Worm (Caenorhabditis elegans): ENCODE measurements around the gene T25C12.3.
A peak's percentile ranks its signal among the peaks of the same experiment; 100 is the strongest.

The T25C12.3 gene

DNA sequence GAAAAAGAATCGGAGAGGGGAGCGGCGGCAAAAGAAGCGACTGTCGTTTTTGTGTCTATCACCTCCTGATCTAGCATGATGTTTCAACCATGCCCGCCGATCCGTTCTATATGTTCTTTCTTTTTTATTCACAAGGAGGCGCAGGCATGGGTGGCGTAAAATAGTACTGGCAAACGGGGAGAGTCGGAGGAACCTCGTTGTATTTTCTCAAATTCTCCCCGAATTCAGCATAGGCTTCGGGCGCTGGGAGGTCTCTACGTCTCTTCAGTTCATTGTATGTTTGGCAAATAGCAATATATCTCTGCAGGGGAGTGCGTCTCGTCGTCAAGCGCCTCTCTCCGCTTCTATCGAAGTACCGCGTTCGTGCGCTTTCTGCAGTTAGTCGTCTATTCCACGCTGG is 34.6 kb downstream of the T25C12.3 start, which contains the start of gene lin-14:
Gene lin-14 (plus strand): TSS at position 346 of the 400 bp plus-strand sequence.
- TF ChIP-seq F16B12.6 (tag; optimal IDR thresholded peaks at IDR 0.05) (no peak), dsc-1 (tag; optimal IDR thresholded peaks at IDR 0.05) (peak; percentile 62), nhr-76 (tag; optimal IDR thresholded peaks at IDR 0.05) (no peak), nhr-85 (tag) (peak; percentile 91), snu-23 (GFP tag; optimal IDR thresholded peaks at IDR 0.05) (peak; percentile 86), skn-1 (tag; optimal IDR thresholded peaks at IDR 0.05) (peak; percentile 58), hlh-4 (tag; optimal IDR thresholded peaks at IDR 0.05) (no peak), pqm-1 (tag; optimal IDR thresholded peaks at IDR 0.05) (no peak), rnt-1 (tag; optimal IDR thresholded peaks at IDR 0.05) (peak; percentile 51), pag-3 (tag; optimal IDR thresholded peaks at IDR 0.05; ENCODE audit: borderline replicate concordance, insufficient read depth) (peak; percentile 38), C04F5.9 (tag; optimal IDR thresholded peaks at IDR 0.05) (no peak), unc-86 (tag; optimal IDR thresholded peaks at IDR 0.05) (peak; percentile 20), nhr-12 (tag; optimal IDR thresholded peaks at IDR 0.05) (no peak), C34B4.2 (tag; optimal IDR thresholded peaks at IDR 0.05) (no peak), fkh-10 (GFP tag; optimal IDR thresholded peaks at IDR 0.05) (peak; percentile 21), xbp-1 (tag; optimal IDR thresholded peaks at IDR 0.05) (peak; percentile 52), vab-15 (tag; optimal IDR thresholded peaks at IDR 0.05) (no peak), irx-1 (tag; optimal IDR thresholded peaks at IDR 0.05) (peak; percentile 51), blmp-1 (tag; optimal IDR thresholded peaks at IDR 0.05) (peak; percentile 75), unc-130 (tag; optimal IDR thresholded peaks at IDR 0.05) (peak; percentile 85), lin-13 (GFP tag; optimal IDR thresholded peaks at IDR 0.05) (no peak), nhr-90 (tag; optimal IDR thresholded peaks at IDR 0.05; ENCODE audit: poor library complexity) (peak; percentile 62), mdl-1 (tag; optimal IDR thresholded peaks at IDR 0.05) (peak in 1 of 2 experiments; percentile 64), ceh-8 (GFP tag; optimal IDR thresholded peaks at IDR 0.05) (no peak), elt-2 (tag; optimal IDR thresholded peaks at IDR 0.05) (no peak), efl-3 (GFP tag; optimal IDR thresholded peaks at IDR 0.05) (no peak), nhr-71 (tag; optimal IDR thresholded peaks at IDR 0.05) (peak; percentile 86), nhr-47 (tag; optimal IDR thresholded peaks at IDR 0.05) (peak; percentile 66), efl-1 (optimal IDR thresholded peaks at IDR 0.05) (peak; percentile 25 to 68), efl-1 (GFP tag; optimal IDR thresholded peaks at IDR 0.05 in 1 of 2) (peak in 1 of 2 experiments; percentile 94), grh-1 (GFP tag; IDR thresholded peaks at IDR 0.05) (no peak), lsy-2 (tag; optimal IDR thresholded peaks at IDR 0.05) (peak; percentile 35 to 67), lin-39 (tag; optimal IDR thresholded peaks at IDR 0.05) (no peak), egl-13 (tag; optimal IDR thresholded peaks at IDR 0.05) (peak; percentile 27), ztf-4 (tag; optimal IDR thresholded peaks at IDR 0.05) (peak; percentile 1), ces-1 (GFP tag; optimal IDR thresholded peaks at IDR 0.05) (no peak), C16A3.4 (tag; optimal IDR thresholded peaks at IDR 0.05) (peak; percentile 62), unc-30 (tag; optimal IDR thresholded peaks at IDR 0.05) (no peak), ama-1 (optimal IDR thresholded peaks at IDR 0.05) (no peak), jun-1 (tag; optimal IDR thresholded peaks at IDR 0.05) (peak; percentile 60), nhr-19 (GFP tag; conservative IDR thresholded peaks at IDR 0.05) (peak; percentile 61; the same call in 1 of the 2 replicates), fos-1 (tag; optimal IDR thresholded peaks at IDR 0.05) (peak; percentile 36), lir-3 (tag; optimal IDR thresholded peaks at IDR 0.05; ENCODE audit: poor library complexity) (peak; percentile 5), tlp-1 (tag; optimal IDR thresholded peaks at IDR 0.05) (no peak), nhr-28 (tag; optimal IDR thresholded peaks at IDR 0.05) (no peak), hlh-17 (GFP tag; optimal IDR thresholded peaks at IDR 0.05; ENCODE audit: borderline replicate concordance) (no peak), sup-37 (GFP tag; optimal IDR thresholded peaks at IDR 0.05) (peak; percentile 3), fkh-8 (tag; optimal IDR thresholded peaks at IDR 0.05) (peak; percentile 50), zag-1 (tag; optimal IDR thresholded peaks at IDR 0.05) (no peak), nhr-84 (tag; optimal IDR thresholded peaks at IDR 0.05) (no peak), nhr-237 (tag; optimal IDR thresholded peaks at IDR 0.05) (no peak), fkh-4 (tag; optimal IDR thresholded peaks at IDR 0.05; ENCODE audit: borderline replicate concordance) (no peak), ceh-82 (tag; optimal IDR thresholded peaks at IDR 0.05) (peak; percentile 14 to 64 (median 58)), mab-9 (GFP tag; IDR thresholded peaks at IDR 0.05) (no peak)
